Worm (Caenorhabditis elegans) whole organism, L4/young adult: Measurements from ENCODE around the gene T09D3.8.

Source experiments
- W03F9.2 ChIP-seq: fragments of 150-350 bp; optimal IDR thresholded peaks from 2 replicates; lab custom pipeline; 2014; ENCODE audit warnings: missing biosample characterization, missing genetic modification characterization
- dao-5 ChIP-seq: sonication (generic microtip); optimal IDR thresholded peaks from 2 replicates; lab custom pipeline; 2016; ENCODE audit warnings: missing genotype, missing genetic modification characterization, moderate library complexity, missing compliant biosample characterization
- him-1 ChIP-seq: sonication (generic microtip); optimal IDR thresholded peaks from 2 replicates; lab custom pipeline; 2016; ENCODE audit warnings: missing genotype, missing genetic modification reagents, missing genetic modification characterization, missing compliant biosample characterization

DNA sequence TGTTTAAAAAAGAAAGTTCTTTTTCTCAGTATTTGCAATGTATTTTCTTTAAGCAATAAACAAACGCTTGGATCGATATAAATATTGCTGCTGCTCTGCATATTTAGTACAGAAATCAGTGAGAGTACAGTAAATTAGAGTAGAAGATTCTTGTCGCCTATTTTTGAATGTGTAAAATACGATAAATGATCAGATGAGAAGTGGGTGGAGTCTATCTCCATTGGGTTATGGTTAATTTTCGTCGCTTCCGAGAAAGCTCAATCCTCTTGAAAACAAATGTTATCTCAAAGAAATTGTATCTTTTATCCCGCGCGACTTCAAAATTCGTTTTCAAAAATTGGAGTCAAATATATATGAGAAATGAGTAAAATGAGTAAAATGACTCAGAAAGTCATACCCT lies 6.2 kb upstream of the T09D3.8 start, which contains the start of gene nhr-216:
- no peak for TF ChIP-seq W03F9.2 (tag; lab: Kevin White, UChicago)
- TF ChIP-seq dao-5 (tag; lab: Kevin White, UChicago) = no peak
- no peak for TF ChIP-seq him-1
